Worm (Caenorhabditis elegans): ENCODE data around the gene cpg-8.
A peak's percentile ranks its signal among the peaks of the same experiment; 100 is the strongest.

Gene cpg-8

ce11 chrV:4692382-4693281, at the start of gene cpg-8:
cpg-8 (minus strand) TSS chrV:4692432.
- TF ChIP-seq crh-2 (tag; optimal IDR thresholded peaks at IDR 0.05) = no peak
- TF ChIP-seq skn-1 (tag; optimal IDR thresholded peaks at IDR 0.05) = no peak
- TF ChIP-seq C34F6.9 (tag; optimal IDR thresholded peaks at IDR 0.05) = peak; percentile 10
- no peak for TF ChIP-seq lin-13 (GFP tag; optimal IDR thresholded peaks at IDR 0.05)
- TF ChIP-seq sma-3 (GFP tag; optimal IDR thresholded peaks at IDR 0.05) = no peak
- TF ChIP-seq gmeb-1 (tag; optimal IDR thresholded peaks at IDR 0.05) = peak; percentile 64
- TF ChIP-seq ztf-1 (GFP tag; conservative IDR thresholded peaks at IDR 0.05) = no peak

ce11 chrV:4737727-4738126, 45.5 kb upstream of the cpg-8 start, which contains the start of gene F39G3.2:
F39G3.2 (plus strand) TSS chrV:4737831.
- no peak for TF ChIP-seq unc-62 (GFP tag; optimal IDR thresholded peaks at IDR 0.05)
- no peak for TF ChIP-seq ZK546.5 (tag; optimal IDR thresholded peaks at IDR 0.05)
- TF ChIP-seq fos-1 (tag; optimal IDR thresholded peaks at IDR 0.05) = peak; percentile 96
- TF ChIP-seq ztf-1 (GFP tag; conservative IDR thresholded peaks at IDR 0.05) = no peak
- no peak for TF ChIP-seq nhr-23 (tag; optimal IDR thresholded peaks at IDR 0.05)

- TF ChIP-seq dmd-4 (tag; optimal IDR thresholded peaks at IDR 0.05) (no peak), unc-62 (GFP tag; optimal IDR thresholded peaks at IDR 0.05) (no peak), ztf-1 (GFP tag; conservative IDR thresholded peaks at IDR 0.05) (no peak), elt-3 (tag; optimal IDR thresholded peaks at IDR 0.05) (no peak), skn-1 (tag; optimal IDR thresholded peaks at IDR 0.05) (no peak), lin-11 (tag; optimal IDR thresholded peaks at IDR 0.05) (no peak), nhr-25 (tag; optimal IDR thresholded peaks at IDR 0.05) (no peak)
Measured at ce11 chrV:4734608-4735007, 42.4 kb upstream of the cpg-8 start.

- TF ChIP-seq ztf-4 (tag; optimal IDR thresholded peaks at IDR 0.05) (no peak), sma-3 (GFP tag; optimal IDR thresholded peaks at IDR 0.05) (no peak), peb-1 (tag; optimal IDR thresholded peaks at IDR 0.05) (no peak), unc-39 (tag; optimal IDR thresholded peaks at IDR 0.05) (no peak), nhr-129 (tag; optimal IDR thresholded peaks at IDR 0.05) (no peak), nhr-6 (tag; optimal IDR thresholded peaks at IDR 0.05) (no peak), skn-1 (tag; optimal IDR thresholded peaks at IDR 0.05) (no peak), mab-5 (tag; optimal IDR thresholded peaks at IDR 0.05) (no peak), ztf-1 (GFP tag; conservative IDR thresholded peaks at IDR 0.05) (no peak)
Measured at ce11 chrV:4733952-4734351, 41.7 kb upstream of the cpg-8 start.

ce11 chrV:4731154-4731961, 39.1 kb upstream of the cpg-8 start, which contains the start of gene F39G3.3:
F39G3.3 (plus strand) TSS chrV:4731911.
- TF ChIP-seq unc-55 (GFP tag; optimal IDR thresholded peaks at IDR 0.05) = peak; percentile 73
- TF ChIP-seq C34F6.9 (tag; optimal IDR thresholded peaks at IDR 0.05) = peak; percentile 60
- TF ChIP-seq gmeb-1 (tag; optimal IDR thresholded peaks at IDR 0.05) = peak; percentile 69
- TF ChIP-seq mab-5 (tag; optimal IDR thresholded peaks at IDR 0.05) = peak; percentile 71
- TF ChIP-seq peb-1 (tag; optimal IDR thresholded peaks at IDR 0.05) = no peak
- no peak for TF ChIP-seq zag-1 (tag; optimal IDR thresholded peaks at IDR 0.05)
- no peak for TF ChIP-seq blmp-1 (tag; optimal IDR thresholded peaks at IDR 0.05; ENCODE audit: insufficient read depth)
- peak in 1 of 2 experiments; percentile 67 for TF ChIP-seq lsy-2 (tag; optimal IDR thresholded peaks at IDR 0.05)
- no peak for TF ChIP-seq unc-39 (tag; optimal IDR thresholded peaks at IDR 0.05)
- no peak for TF ChIP-seq ztf-1 (GFP tag; conservative IDR thresholded peaks at IDR 0.05)
- TF ChIP-seq R02D3.7 (tag; optimal IDR thresholded peaks at IDR 0.05) = no peak
- peak; percentile 47 for TF ChIP-seq lin-11 (tag; optimal IDR thresholded peaks at IDR 0.05)
- no peak for TF ChIP-seq unc-62 (GFP tag; optimal IDR thresholded peaks at IDR 0.05)
- TF ChIP-seq sma-9 (GFP tag; optimal IDR thresholded peaks at IDR 0.05) = peak; percentile 51
- no peak for TF ChIP-seq sma-9 (tag; optimal IDR thresholded peaks at IDR 0.05)
- TF ChIP-seq skn-1 (tag; optimal IDR thresholded peaks at IDR 0.05) = peak; percentile 12
- peak; percentile 30 for TF ChIP-seq fos-1 (tag; optimal IDR thresholded peaks at IDR 0.05)
- TF ChIP-seq elt-1 (tag; optimal IDR thresholded peaks at IDR 0.05) = no peak
- no peak for TF ChIP-seq nhr-237 (tag; optimal IDR thresholded peaks at IDR 0.05)
- no peak for TF ChIP-seq alr-1 (tag; optimal IDR thresholded peaks at IDR 0.05)
- TF ChIP-seq ama-1 (optimal IDR thresholded peaks at IDR 0.05) = peak; percentile 3
- TF ChIP-seq nhr-12 (tag; optimal IDR thresholded peaks at IDR 0.05) = no peak
- no peak for TF ChIP-seq ztf-11 (tag; optimal IDR thresholded peaks at IDR 0.05)
- peak; percentile 40 for TF ChIP-seq sma-3 (GFP tag; optimal IDR thresholded peaks at IDR 0.05)
- TF ChIP-seq nhr-21 (tag; optimal IDR thresholded peaks at IDR 0.05) = peak; percentile 6
- TF ChIP-seq Y55F3AM.14 (GFP tag; optimal IDR thresholded peaks at IDR 0.05) = no peak
- peak; percentile 48 for TF ChIP-seq sem-4 (tag; optimal IDR thresholded peaks at IDR 0.05)
- no peak for TF ChIP-seq nhr-6 (tag; optimal IDR thresholded peaks at IDR 0.05)
- no peak for TF ChIP-seq ZK546.5 (tag; optimal IDR thresholded peaks at IDR 0.05)
- TF ChIP-seq mdl-1 (tag; optimal IDR thresholded peaks at IDR 0.05) = no peak
- no peak for TF ChIP-seq dmd-4 (tag; optimal IDR thresholded peaks at IDR 0.05)
- TF ChIP-seq mbf-1 (tag; optimal IDR thresholded peaks at IDR 0.05) = no peak
- TF ChIP-seq snpc-4 (tag; optimal IDR thresholded peaks at IDR 0.05) = no peak
